Worm (Caenorhabditis elegans) whole organism, L4 larva: ENCODE data around the gene F35A5.1.
A peak's percentile ranks its signal among the peaks of the same experiment; 100 is the strongest.

Experiments
- F10B5.3 ChIP-seq: sonication (generic microtip); optimal IDR thresholded peaks from 2 replicates; lab custom pipeline; 2016; ENCODE audit warnings: mild to moderate bottlenecking, missing genetic modification characterization, missing compliant biosample characterization
- F26F4.8 ChIP-seq: fragments of 200-800 bp; sonication (Bioruptor generic); conservative IDR thresholded peaks from 2 replicates; pipeline ENCODE4 v1.3.6; 2022; ENCODE audit warnings: missing genetic modification characterization, missing compliant biosample characterization
- Y5F2A.4 ChIP-seq: fragments of 200-800 bp; sonication (Bioruptor generic); optimal IDR thresholded peaks from 2 replicates; lab custom pipeline; 2018; ENCODE audit warnings: mild to moderate bottlenecking, missing genetic modification characterization, missing compliant biosample characterization
- ZK546.5 ChIP-seq, 2 experiments: sonication (generic microtip); optimal IDR thresholded peaks; 2 replicates each; lab custom pipeline; 2017; ENCODE audit warnings: missing biosample characterization in 2 of 2, missing genetic modification characterization in 2 of 2
- aha-1 ChIP-seq: fragments of 150-350 bp; peaks from one replicate; lab custom pipeline; 2014; ENCODE audit warnings: missing biosample characterization, missing genetic modification characterization
- arid-1 ChIP-seq: fragments of 200-800 bp; sonication (Bioruptor generic); conservative IDR thresholded peaks from 2 replicates; pipeline ENCODE4 v1.3.6; 2022; ENCODE audit warnings: missing genetic modification reagents, missing genetic modification characterization, missing compliant biosample characterization
- ceh-20 ChIP-seq: fragments of 200-800 bp; sonication (Bioruptor generic); IDR thresholded peaks from 2 replicates; pipeline ENCODE4 v1.3.6; 2022; ENCODE audit warnings: missing genetic modification reagents, missing genetic modification characterization, missing compliant biosample characterization
- ceh-32 ChIP-seq: sonication (generic microtip); optimal IDR thresholded peaks from 2 replicates; lab custom pipeline; 2016; ENCODE audit warnings: mild to moderate bottlenecking, missing genetic modification characterization, missing compliant biosample characterization; ENCODE audit not compliant: poor library complexity
- daf-16 ChIP-seq, 3 experiments: sonication (generic microtip); optimal IDR thresholded peaks; 2 replicates each; lab custom pipeline; 2016 to 2017; ENCODE audit warnings: missing genetic modification characterization in 3 of 3, missing genetic modification reagents in 3 of 3, mild to moderate bottlenecking in 2 of 3, missing compliant biosample characterization in 2 of 3, missing biosample characterization in 1 of 3, moderate library complexity in 1 of 3
- daf-8 ChIP-seq: fragments of 200-800 bp; sonication (Bioruptor generic); IDR thresholded peaks from 2 replicates; pipeline ENCODE4 v1.3.6; 2022; ENCODE audit warnings: missing genetic modification characterization, missing compliant biosample characterization
- dpl-1 ChIP-seq: fragments of 150-350 bp; optimal IDR thresholded peaks from 2 replicates; lab custom pipeline; 2014; ENCODE audit warnings: missing biosample characterization, missing genetic modification reagents, missing genetic modification characterization
- duxl-1 ChIP-seq: sonication (generic microtip); optimal IDR thresholded peaks from 2 replicates; lab custom pipeline; 2016; ENCODE audit warnings: mild to moderate bottlenecking, missing genetic modification characterization, moderate library complexity, missing compliant biosample characterization; ENCODE audit not compliant: poor library complexity
- dve-1 ChIP-seq: sonication (generic microtip); optimal IDR thresholded peaks from 2 replicates; lab custom pipeline; 2017; ENCODE audit warnings: antibody characterized with exemption, mild to moderate bottlenecking, missing genetic modification characterization, missing compliant biosample characterization; ENCODE audit not compliant: insufficient read depth
- egl-43 ChIP-seq: fragments of 200-800 bp; sonication (Bioruptor generic); IDR thresholded peaks from 2 replicates; pipeline ENCODE4 v1.3.6; 2022; ENCODE audit warnings: missing genetic modification reagents, missing genetic modification characterization, missing compliant biosample characterization
- fkh-10 ChIP-seq: fragments of 150-350 bp; optimal IDR thresholded peaks from 2 replicates; lab custom pipeline; 2014; ENCODE audit warnings: missing biosample characterization, missing genetic modification reagents, missing genetic modification characterization
- fos-1 ChIP-seq: fragments of 150-350 bp; optimal IDR thresholded peaks from 2 replicates; lab custom pipeline; 2014; ENCODE audit warnings: missing biosample characterization, missing genetic modification characterization
- hif-1 ChIP-seq, 2 experiments: sonication (generic microtip); optimal IDR thresholded peaks; 2 replicates each; lab custom pipeline; 2016 to 2017; ENCODE audit warnings: missing compliant biosample characterization in 2 of 2, missing genetic modification characterization in 2 of 2, missing genetic modification reagents in 2 of 2, missing genotype in 2 of 2, mild to moderate bottlenecking in 1 of 2
- hlh-11 ChIP-seq: fragments of 200-800 bp; sonication (Bioruptor generic); optimal IDR thresholded peaks from 2 replicates; lab custom pipeline; 2018; ENCODE audit warnings: mild to moderate bottlenecking, missing genetic modification characterization, missing compliant biosample characterization
- hlh-30 ChIP-seq: sonication (generic microtip); optimal IDR thresholded peaks from 2 replicates; lab custom pipeline; 2017; ENCODE audit warnings: antibody characterized with exemption, mild to moderate bottlenecking, missing genetic modification characterization, missing compliant biosample characterization; ENCODE audit not compliant: insufficient read depth
- lim-7 ChIP-seq: fragments of 200-800 bp; sonication (Bioruptor generic); IDR thresholded peaks from 2 replicates; pipeline ENCODE4 v1.3.6; 2022; ENCODE audit warnings: missing genetic modification characterization, missing compliant biosample characterization
- lin-1 ChIP-seq: fragments of 200-800 bp; sonication (Bioruptor generic); IDR thresholded peaks from 2 replicates; pipeline ENCODE4 v1.3.6; 2022; ENCODE audit warnings: missing genetic modification reagents, missing genetic modification characterization, missing compliant biosample characterization
- lin-29 ChIP-seq: fragments of 200-800 bp; sonication (Bioruptor generic); IDR thresholded peaks from 2 replicates; pipeline ENCODE4 v1.3.6; 2022; ENCODE audit warnings: missing genetic modification reagents, missing genetic modification characterization, missing compliant biosample characterization
- lin-38 ChIP-seq: fragments of 200-800 bp; sonication (Bioruptor generic); IDR thresholded peaks from 2 replicates; pipeline ENCODE4 v1.3.6; 2022; ENCODE audit warnings: missing genetic modification reagents, missing genetic modification characterization, missing compliant biosample characterization
- lir-3 ChIP-seq: sonication (generic microtip); optimal IDR thresholded peaks from 2 replicates; lab custom pipeline; 2016; ENCODE audit warnings: mild to moderate bottlenecking, missing genetic modification characterization, missing compliant biosample characterization
- lsy-2 ChIP-seq, 2 experiments: fragments of 150-350 bp in 1 of 2; sonication (generic microtip) in 1 of 2; optimal IDR thresholded peaks; 2 replicates each; lab custom pipeline; 2014 to 2017; ENCODE audit warnings: missing biosample characterization in 2 of 2, missing genetic modification characterization in 2 of 2
- mdl-1 ChIP-seq, 2 experiments: fragments of 150-350 bp in 1 of 2; sonication (generic microtip) in 1 of 2; optimal IDR thresholded peaks; 2 replicates each; lab custom pipeline; 2014 to 2017; ENCODE audit warnings: missing biosample characterization in 2 of 2, missing genetic modification characterization in 2 of 2
- mxl-3 ChIP-seq: fragments of 200-800 bp; sonication (Bioruptor generic); optimal IDR thresholded peaks from 2 replicates; lab custom pipeline; 2018; ENCODE audit warnings: mild to moderate bottlenecking, missing genetic modification characterization, missing compliant biosample characterization
- nhr-10 ChIP-seq: fragments of 150-350 bp; optimal IDR thresholded peaks from 2 replicates; lab custom pipeline; 2014; ENCODE audit warnings: missing biosample characterization, missing genetic modification characterization
- nhr-102 ChIP-seq: sonication (generic microtip); optimal IDR thresholded peaks from 2 replicates; lab custom pipeline; 2016; ENCODE audit warnings: mild to moderate bottlenecking, missing genetic modification characterization, moderate library complexity, missing compliant biosample characterization
- nhr-48 ChIP-seq: sonication (generic microtip); optimal IDR thresholded peaks from 2 replicates; lab custom pipeline; 2016; ENCODE audit warnings: mild to moderate bottlenecking, missing genetic modification characterization, missing compliant biosample characterization
- nhr-76 ChIP-seq: fragments of 150-350 bp; optimal IDR thresholded peaks from 2 replicates; lab custom pipeline; 2014; ENCODE audit warnings: missing biosample characterization, missing genetic modification characterization
- pha-4 ChIP-seq, 2 experiments: fragments of 150-350 bp in 1 of 2; fragments of 200-800 bp in 1 of 2; sonication (Bioruptor generic) in 1 of 2; IDR thresholded peaks in 1 of 2; optimal IDR thresholded peaks in 1 of 2; 2 replicates each; pipeline versions ENCODE4 v1.3.6 to Lab custom; 2014 to 2022; ENCODE audit warnings: missing genetic modification characterization in 2 of 2, missing genetic modification reagents in 2 of 2, missing biosample characterization in 1 of 2, missing compliant biosample characterization in 1 of 2
- pqm-1 ChIP-seq: sonication (generic microtip); optimal IDR thresholded peaks from 2 replicates; lab custom pipeline; 2017; ENCODE audit warnings: missing biosample characterization, missing genetic modification characterization
- rbr-2 ChIP-seq: sonication (generic microtip); optimal IDR thresholded peaks from 2 replicates; lab custom pipeline; 2016; ENCODE audit warnings: missing genotype, missing genetic modification characterization, missing compliant biosample characterization
- set-16 ChIP-seq: fragments of 200-800 bp; sonication (Bioruptor generic); IDR thresholded peaks from 2 replicates; pipeline ENCODE4 v1.3.6; 2022; ENCODE audit warnings: missing genetic modification reagents, missing genetic modification characterization, missing compliant biosample characterization
- snpc-4 ChIP-seq: fragments of 150-350 bp; optimal IDR thresholded peaks from 2 replicates; lab custom pipeline; 2014; ENCODE audit warnings: missing biosample characterization, missing genetic modification characterization
- vab-7 ChIP-seq: fragments of 200-800 bp; sonication (Bioruptor generic); IDR thresholded peaks from 2 replicates; pipeline ENCODE4 v1.3.6; 2022; ENCODE audit warnings: missing genetic modification reagents, missing genetic modification characterization, missing compliant biosample characterization
- zfp-2 ChIP-seq: sonication (generic microtip); optimal IDR thresholded peaks from 2 replicates; lab custom pipeline; 2016; ENCODE audit warnings: mild to moderate bottlenecking, missing genetic modification characterization, missing compliant biosample characterization
- zfp-3 ChIP-seq: fragments of 200-800 bp; sonication (Bioruptor generic); conservative IDR thresholded peaks from 2 replicates; pipeline ENCODE4 v1.3.6; 2022; ENCODE audit warnings: missing genetic modification reagents, missing genetic modification characterization, missing compliant biosample characterization
- zip-2 ChIP-seq: fragments of 150-350 bp; optimal IDR thresholded peaks from 2 replicates; lab custom pipeline; 2014; ENCODE audit warnings: missing biosample characterization, missing genetic modification characterization

Gene F35A5.1

ce11 chrX:3853901-3854300, 46.6 kb downstream of the F35A5.1 start:
- TF ChIP-seq daf-16 (GFP tag; optimal IDR thresholded peaks at IDR 0.05; lab: Kevin White, UChicago) (peak in 1 of 2 experiments; percentile 75), daf-16 (tag; optimal IDR thresholded peaks at IDR 0.05; lab: Kevin White, UChicago) (no peak), lim-7 (GFP tag; lab: Robert Waterston, UW) (no peak), hlh-11 (peak; percentile 14), daf-8 (no peak), mxl-3 (no peak)

- no peak for TF ChIP-seq lin-1 (GFP tag; lab: Robert Waterston, UW)
- no peak for TF ChIP-seq lin-29 (GFP tag; lab: Robert Waterston, UW)
- no peak for TF ChIP-seq snpc-4 (tag; lab: Kevin White, UChicago)
- TF ChIP-seq daf-16 (GFP tag; optimal IDR thresholded peaks at IDR 0.05; lab: Kevin White, UChicago), result no peak
- TF ChIP-seq daf-16 (tag; optimal IDR thresholded peaks at IDR 0.05; lab: Kevin White, UChicago), result no peak
- no peak for TF ChIP-seq fkh-10 (GFP tag; lab: Kevin White, UChicago)
- no peak for TF ChIP-seq ZK546.5 (tag; optimal IDR thresholded peaks at IDR 0.05; lab: Kevin White, UChicago)
- no peak for TF ChIP-seq hlh-11
- no peak for TF ChIP-seq ceh-20 (GFP tag; lab: Robert Waterston, UW)
Measured at ce11 chrX:3855717-3856116, 48.5 kb downstream of the F35A5.1 start.

- TF ChIP-seq vab-7 (GFP tag; lab: Robert Waterston, UW), result no peak
- no peak for TF ChIP-seq lir-3 (tag; lab: Kevin White, UChicago)
- TF ChIP-seq duxl-1, result no peak
- TF ChIP-seq dpl-1 (GFP tag; lab: Kevin White, UChicago), result no peak
- TF ChIP-seq mdl-1 (tag; optimal IDR thresholded peaks at IDR 0.05; lab: Kevin White, UChicago), result no peak
- TF ChIP-seq nhr-102 (tag; lab: Kevin White, UChicago), result no peak
- TF ChIP-seq ceh-32, result no peak
- no peak for TF ChIP-seq nhr-48 (tag; lab: Kevin White, UChicago)
- no peak for TF ChIP-seq arid-1
- no peak for TF ChIP-seq pha-4 (GFP tag; IDR thresholded peaks at IDR 0.05; lab: Robert Waterston, UW)
- no peak for TF ChIP-seq pha-4 (tag; optimal IDR thresholded peaks at IDR 0.05; lab: Kevin White, UChicago)
- no peak for TF ChIP-seq lim-7 (GFP tag; lab: Robert Waterston, UW)
- no peak for TF ChIP-seq nhr-76
- no peak for TF ChIP-seq zip-2 (tag; lab: Kevin White, UChicago)
- TF ChIP-seq lin-38 (GFP tag; lab: Robert Waterston, UW), result no peak
- no peak for TF ChIP-seq Y5F2A.4 (GFP tag; lab: Kevin White, UChicago)
- TF ChIP-seq rbr-2 (tag; lab: Kevin White, UChicago), result no peak
Measured at ce11 chrX:3857697-3858096, 50.4 kb downstream of the F35A5.1 start, which contains the start of gene ceh-18. ceh-18 (minus strand) TSS chrX:3857797.

- TF ChIP-seq lin-1 (GFP tag; lab: Robert Waterston, UW) (no peak), set-16 (GFP tag; lab: Robert Waterston, UW) (no peak), hif-1 (tag; optimal IDR thresholded peaks at IDR 0.05; lab: Kevin White, UChicago) (no peak), arid-1 (no peak), hlh-30 (tag; lab: Kevin White, UChicago) (no peak), zfp-2 (no peak), fos-1 (tag; lab: Kevin White, UChicago) (no peak), F10B5.3 (tag; lab: Kevin White, UChicago) (no peak), fkh-10 (GFP tag; lab: Kevin White, UChicago) (no peak), ceh-20 (GFP tag; lab: Robert Waterston, UW) (no peak), dve-1 (tag; lab: Kevin White, UChicago) (peak; percentile 56), mdl-1 (tag; optimal IDR thresholded peaks at IDR 0.05; lab: Kevin White, UChicago) (no peak), pqm-1 (peak; percentile 16), nhr-10 (no peak), lsy-2 (tag; optimal IDR thresholded peaks at IDR 0.05; lab: Kevin White, UChicago) (no peak), egl-43 (GFP tag; lab: Robert Waterston, UW) (no peak), zfp-3 (GFP tag; lab: Robert Waterston, UW) (no peak), F26F4.8 (GFP tag; lab: Robert Waterston, UW) (no peak), aha-1 (tag; lab: Kevin White, UChicago) (peak; percentile 27)
Measured at ce11 chrX:3858355-3858754, 51.1 kb downstream of the F35A5.1 start.
